ENCODE assay signal across 1 fruit fly cellular context in the genomic region with DNA sequence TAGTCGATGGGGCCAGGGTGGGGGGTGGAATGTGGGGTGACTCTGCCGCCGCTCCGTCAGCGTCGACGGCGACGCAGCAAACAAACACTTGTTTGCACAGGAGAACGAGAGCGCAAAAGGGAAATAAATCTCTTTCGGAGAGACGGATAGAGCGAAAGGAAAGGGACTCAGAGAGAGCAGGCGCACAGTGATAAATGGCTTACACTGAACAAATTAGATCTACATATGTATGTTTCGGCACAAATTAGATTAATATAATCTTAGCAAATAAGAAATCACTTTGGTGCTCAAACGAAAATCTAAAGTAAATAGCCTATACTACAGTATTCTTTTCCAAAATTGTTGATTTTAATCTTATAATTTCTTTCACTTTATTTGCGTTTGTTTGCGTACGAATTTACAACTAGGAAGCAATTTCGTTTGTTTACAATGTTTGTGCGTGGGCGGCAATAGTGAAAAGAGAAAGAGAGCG.
TF ChIP-seq lines count a peak whose summit lies in the region.

No protein-coding gene starts in this region.

TF ChIP-seq in whole organism, embryonic, 481 proteins besides CTCF, POLR2A, EP300 and RAD21 (continued from another document and continues in another):
- TF ChIP-seq CG31388 (GFP tag; optimal IDR thresholded peaks at IDR 0.05; lab: Kevin White, UChicago) = peak; percentile 54
- peak; percentile 85 for TF ChIP-seq en (GFP tag; optimal IDR thresholded peaks at IDR 0.05; lab: Kevin White, UChicago)
- TF ChIP-seq CG14050 (GFP tag; IDR thresholded peaks at IDR 0.05; lab: Robert Waterston, UW) = peak; percentile 90
- TF ChIP-seq odd (GFP tag; optimal IDR thresholded peaks at IDR 0.05; lab: Kevin White, UChicago) = peak; percentile 70
- peak; percentile 69 for TF ChIP-seq Jarid2 (GFP tag; optimal IDR thresholded peaks at IDR 0.05; lab: Kevin White, UChicago)
- TF ChIP-seq HHEX (GFP tag; optimal IDR thresholded peaks at IDR 0.05; lab: Kevin White, UChicago) = peak; percentile 92
- peak; percentile 94 for TF ChIP-seq trem (tag; optimal IDR thresholded peaks at IDR 0.05; lab: Kevin White, UChicago)
- peak; percentile 87 for TF ChIP-seq CG10959 (GFP tag; IDR thresholded peaks at IDR 0.05; lab: Robert Waterston, UW)
- no peak for TF ChIP-seq D (optimal IDR thresholded peaks at IDR 0.05; lab: Kevin White, UChicago)
- peak; percentile 92 for TF ChIP-seq D (GFP tag; optimal IDR thresholded peaks at IDR 0.05; lab: Kevin White, UChicago)
- peak; percentile 89 for TF ChIP-seq CG8359 (GFP tag; optimal IDR thresholded peaks at IDR 0.05; lab: Kevin White, UChicago; ENCODE audit: borderline replicate concordance)
- peak; percentile 69; the same call in 1 of the 2 replicates for TF ChIP-seq aop (GFP tag; IDR thresholded peaks at IDR 0.05; lab: Robert Waterston, UW)
- TF ChIP-seq CG1603 (tag; optimal IDR thresholded peaks at IDR 0.05; lab: Kevin White, UChicago) = peak; percentile 94
- TF ChIP-seq btn (GFP tag; optimal IDR thresholded peaks at IDR 0.05; lab: Kevin White, UChicago) = peak; percentile 76
- no peak for TF ChIP-seq ftz-f1 (GFP tag; optimal IDR thresholded peaks at IDR 0.05; lab: Kevin White, UChicago)
- TF ChIP-seq crol (GFP tag; IDR thresholded peaks at IDR 0.05; lab: Robert Waterston, UW) = peak; percentile 67
- peak; percentile 97 for TF ChIP-seq gem (tag; optimal IDR thresholded peaks at IDR 0.05; lab: Kevin White, UChicago)
- TF ChIP-seq sima (GFP tag; optimal IDR thresholded peaks at IDR 0.05; lab: Kevin White, UChicago) = peak; percentile 63
- peak; percentile 88 for TF ChIP-seq CG12071 (GFP tag; optimal IDR thresholded peaks at IDR 0.05; lab: Kevin White, UChicago)
- peak; percentile 86 for TF ChIP-seq CG16815 (GFP tag; optimal IDR thresholded peaks at IDR 0.05; lab: Kevin White, UChicago)
- peak; percentile 91 for TF ChIP-seq CG10366 (GFP tag; IDR thresholded peaks at IDR 0.05; lab: Robert Waterston, UW)
- peak; percentile 89 for TF ChIP-seq Dek (tag; optimal IDR thresholded peaks at IDR 0.05; lab: Kevin White, UChicago)
- TF ChIP-seq ind (GFP tag; optimal IDR thresholded peaks at IDR 0.05; lab: Kevin White, UChicago) = peak; percentile 84
- no peak for TF ChIP-seq CG8478 (optimal IDR thresholded peaks at IDR 0.05; lab: Kevin White, UChicago)
- peak; percentile 84 for TF ChIP-seq CG7271 (tag; optimal IDR thresholded peaks at IDR 0.05; lab: Kevin White, UChicago)
- TF ChIP-seq CG6813 (GFP tag; optimal IDR thresholded peaks at IDR 0.05; lab: Kevin White, UChicago) = peak; percentile 94
- TF ChIP-seq CG17359 (tag; optimal IDR thresholded peaks at IDR 0.05; lab: Kevin White, UChicago) = peak; percentile 96
- peak; percentile 93 for TF ChIP-seq CG13424 (tag; optimal IDR thresholded peaks at IDR 0.05; lab: Kevin White, UChicago)
- peak; percentile 77 for TF ChIP-seq her (GFP tag; optimal IDR thresholded peaks at IDR 0.05; lab: Kevin White, UChicago)
- TF ChIP-seq CG1647 (GFP tag; optimal IDR thresholded peaks at IDR 0.05; lab: Kevin White, UChicago) = peak; percentile 50
- peak in 1 of 2 experiments; percentile 48 for TF ChIP-seq crp (GFP tag; optimal IDR thresholded peaks at IDR 0.05; lab: Kevin White, UChicago)
- TF ChIP-seq CG4424 (GFP tag; optimal IDR thresholded peaks at IDR 0.05; lab: Kevin White, UChicago) = peak; percentile 89
- TF ChIP-seq CG7987 (GFP tag; optimal IDR thresholded peaks at IDR 0.05; lab: Kevin White, UChicago) = peak; percentile 71
- peak; percentile 97 for TF ChIP-seq ewg (GFP tag; optimal IDR thresholded peaks at IDR 0.05; lab: Kevin White, UChicago)
- TF ChIP-seq nom (GFP tag; optimal IDR thresholded peaks at IDR 0.05; lab: Kevin White, UChicago) = peak; percentile 71
- TF ChIP-seq ap (GFP tag; IDR thresholded peaks at IDR 0.05; lab: Robert Waterston, UW) = peak; percentile 94
- peak; percentile 92 for TF ChIP-seq CG15696 (tag; optimal IDR thresholded peaks at IDR 0.05; lab: Kevin White, UChicago)
- TF ChIP-seq CG2199 (GFP tag; IDR thresholded peaks at IDR 0.05; lab: Robert Waterston, UW) = peak; percentile 96
- TF ChIP-seq CG3065 (GFP tag; optimal IDR thresholded peaks at IDR 0.05; lab: Kevin White, UChicago) = peak; percentile 80
- TF ChIP-seq CG10979 (tag; optimal IDR thresholded peaks at IDR 0.05; lab: Kevin White, UChicago) = peak; percentile 96
- peak; percentile 65 for TF ChIP-seq pb (GFP tag; optimal IDR thresholded peaks at IDR 0.05; lab: Kevin White, UChicago)
- TF ChIP-seq Scr (GFP tag; IDR thresholded peaks at IDR 0.05; lab: Robert Waterston, UW; ENCODE audit: partially characterized antibody) = no peak
- peak; percentile 82 for TF ChIP-seq CG8281 (tag; optimal IDR thresholded peaks at IDR 0.05; lab: Kevin White, UChicago)
- peak; percentile 80 for TF ChIP-seq schlank (tag; optimal IDR thresholded peaks at IDR 0.05; lab: Kevin White, UChicago)
- peak; percentile 95 for TF ChIP-seq CG17829 (tag; optimal IDR thresholded peaks at IDR 0.05; lab: Kevin White, UChicago)
- TF ChIP-seq cad (GFP tag; optimal IDR thresholded peaks at IDR 0.05; lab: Kevin White, UChicago) = no peak
- peak; percentile 87 for TF ChIP-seq danr (GFP tag; IDR thresholded peaks at IDR 0.05; lab: Robert Waterston, UW)
- TF ChIP-seq jigr1 (GFP tag; IDR thresholded peaks at IDR 0.05; lab: Robert Waterston, UW) = peak; percentile 84
- TF ChIP-seq NC2α (GFP tag; optimal IDR thresholded peaks at IDR 0.05; lab: Kevin White, UChicago) = peak; percentile 87
- peak; percentile 87 for TF ChIP-seq esg (GFP tag; conservative IDR thresholded peaks at IDR 0.05; lab: Robert Waterston, UW)
- TF ChIP-seq salm (tag; optimal IDR thresholded peaks at IDR 0.05; lab: Kevin White, UChicago) = peak; percentile 91
- peak; percentile 85 for TF ChIP-seq Hand (GFP tag; optimal IDR thresholded peaks at IDR 0.05; lab: Kevin White, UChicago)
- TF ChIP-seq Doc3 (GFP tag; IDR thresholded peaks at IDR 0.05; lab: Robert Waterston, UW; ENCODE audit: partially characterized antibody) = no peak
- TF ChIP-seq CG9727 (GFP tag; optimal IDR thresholded peaks at IDR 0.05; lab: Kevin White, UChicago) = peak; percentile 94
- TF ChIP-seq tna (GFP tag; IDR thresholded peaks at IDR 0.05; lab: Robert Waterston, UW; ENCODE audit: partially characterized antibody) = no peak
- peak; percentile 96 for TF ChIP-seq CG12391 (tag; optimal IDR thresholded peaks at IDR 0.05; lab: Kevin White, UChicago)
- TF ChIP-seq nau (GFP tag; optimal IDR thresholded peaks at IDR 0.05; lab: Kevin White, UChicago) = peak; percentile 93
- no peak for TF ChIP-seq CG34224 (GFP tag; IDR thresholded peaks at IDR 0.05; lab: Robert Waterston, UW; ENCODE audit: partially characterized antibody)
- TF ChIP-seq CG13624 (GFP tag; optimal IDR thresholded peaks at IDR 0.05; lab: Kevin White, UChicago) = peak; percentile 80
- peak; percentile 89 for TF ChIP-seq CG1233 (GFP tag; optimal IDR thresholded peaks at IDR 0.05; lab: Kevin White, UChicago)
- TF ChIP-seq tap (tag; optimal IDR thresholded peaks at IDR 0.05; lab: Kevin White, UChicago) = peak; percentile 92
- peak; percentile 88 for TF ChIP-seq CG16863 (GFP tag; optimal IDR thresholded peaks at IDR 0.05; lab: Kevin White, UChicago)
- TF ChIP-seq Ssrp (tag; optimal IDR thresholded peaks at IDR 0.05; lab: Kevin White, UChicago) = peak; percentile 90
- TF ChIP-seq ERR (GFP tag; optimal IDR thresholded peaks at IDR 0.05; lab: Kevin White, UChicago) = peak; percentile 83
- TF ChIP-seq hth (optimal IDR thresholded peaks at IDR 0.05; lab: Kevin White, UChicago) = no peak
- TF ChIP-seq Dbx (GFP tag; IDR thresholded peaks at IDR 0.05; lab: Robert Waterston, UW) = peak; percentile 82
- peak; percentile 93 for TF ChIP-seq phol (tag; optimal IDR thresholded peaks at IDR 0.05; lab: Kevin White, UChicago)
- peak; percentile 56 for TF ChIP-seq Sry-β (GFP tag; optimal IDR thresholded peaks at IDR 0.05; lab: Kevin White, UChicago)
- TF ChIP-seq CG12299 (tag; optimal IDR thresholded peaks at IDR 0.05; lab: Kevin White, UChicago) = peak; percentile 92
- TF ChIP-seq tx (GFP tag; optimal IDR thresholded peaks at IDR 0.05; lab: Kevin White, UChicago) = peak; percentile 65
- peak; percentile 91 for TF ChIP-seq HmgZ (tag; optimal IDR thresholded peaks at IDR 0.05; lab: Kevin White, UChicago)
- peak; percentile 82 for TF ChIP-seq CG8944 (GFP tag; optimal IDR thresholded peaks at IDR 0.05; lab: Kevin White, UChicago)
- TF ChIP-seq eve (GFP tag; optimal IDR thresholded peaks at IDR 0.05; lab: Kevin White, UChicago) = peak; percentile 52 to 87
- TF ChIP-seq kay (GFP tag; optimal IDR thresholded peaks at IDR 0.05; lab: Kevin White, UChicago) = peak; percentile 72
- TF ChIP-seq row (GFP tag; IDR thresholded peaks at IDR 0.05; lab: Robert Waterston, UW) = peak; percentile 97
- peak; percentile 65 for TF ChIP-seq Doc2 (GFP tag; IDR thresholded peaks at IDR 0.05; lab: Robert Waterston, UW)
- TF ChIP-seq zfh2 (GFP tag; optimal IDR thresholded peaks at IDR 0.05; lab: Kevin White, UChicago) = peak; percentile 74
- TF ChIP-seq Dip3 (GFP tag; optimal IDR thresholded peaks at IDR 0.05; lab: Kevin White, UChicago) = peak; percentile 63
- TF ChIP-seq twi (tag; optimal IDR thresholded peaks at IDR 0.05; lab: Kevin White, UChicago) = peak; percentile 76
- peak; percentile 91 for TF ChIP-seq Oli (tag; optimal IDR thresholded peaks at IDR 0.05; lab: Kevin White, UChicago)
- no peak for TF ChIP-seq Dip2 (GFP tag; IDR thresholded peaks at IDR 0.05; lab: Robert Waterston, UW)
- TF ChIP-seq vnd (GFP tag; IDR thresholded peaks at IDR 0.05; lab: Robert Waterston, UW; ENCODE audit: partially characterized antibody) = no peak
- peak in 1 of 2 experiments; percentile 96 for TF ChIP-seq Eip74EF (GFP tag; optimal IDR thresholded peaks at IDR 0.05; lab: Kevin White, UChicago)
- TF ChIP-seq crc (GFP tag; optimal IDR thresholded peaks at IDR 0.05; lab: Kevin White, UChicago) = peak; percentile 89
- TF ChIP-seq scrt (GFP tag; optimal IDR thresholded peaks at IDR 0.05; lab: Kevin White, UChicago) = peak; percentile 93
- no peak for TF ChIP-seq pros (GFP tag; optimal IDR thresholded peaks at IDR 0.05; lab: Kevin White, UChicago)
- TF ChIP-seq CG9932 (GFP tag; IDR thresholded peaks at IDR 0.05; lab: Robert Waterston, UW) = peak; percentile 88
- peak; percentile 90 for TF ChIP-seq Chrac-16 (GFP tag; optimal IDR thresholded peaks at IDR 0.05; lab: Kevin White, UChicago)
- peak; percentile 94 for TF ChIP-seq E2f1 (GFP tag; IDR thresholded peaks at IDR 0.05; lab: Robert Waterston, UW)
- TF ChIP-seq Mad (GFP tag; optimal IDR thresholded peaks at IDR 0.05; lab: Kevin White, UChicago) = peak; percentile 84
- peak; percentile 94 for TF ChIP-seq Hmr (GFP tag; optimal IDR thresholded peaks at IDR 0.05; lab: Kevin White, UChicago)
- TF ChIP-seq croc (GFP tag; conservative IDR thresholded peaks at IDR 0.05; lab: Robert Waterston, UW) = peak; percentile 90
- peak; percentile 95 for TF ChIP-seq Awh (GFP tag; IDR thresholded peaks at IDR 0.05; lab: Robert Waterston, UW)
- peak; percentile 95 for TF ChIP-seq Spps (tag; optimal IDR thresholded peaks at IDR 0.05; lab: Kevin White, UChicago)
- TF ChIP-seq Aef1 (GFP tag; IDR thresholded peaks at IDR 0.05; lab: Robert Waterston, UW) = peak; percentile 91
- TF ChIP-seq Ada2b (GFP tag; IDR thresholded peaks at IDR 0.05; lab: Robert Waterston, UW) = peak; percentile 92
- peak; percentile 68 to 83 for TF ChIP-seq Pdp1 (GFP tag; optimal IDR thresholded peaks at IDR 0.05; lab: Kevin White, UChicago)
- TF ChIP-seq lab (GFP tag; optimal IDR thresholded peaks at IDR 0.05; lab: Kevin White, UChicago) = peak; percentile 96
- peak; percentile 97 for TF ChIP-seq ara (GFP tag; IDR thresholded peaks at IDR 0.05; lab: Robert Waterston, UW)
- TF ChIP-seq emc (GFP tag; optimal IDR thresholded peaks at IDR 0.05; lab: Kevin White, UChicago) = peak; percentile 57
- peak; percentile 86 for TF ChIP-seq klu (GFP tag; IDR thresholded peaks at IDR 0.05; lab: Robert Waterston, UW)
- TF ChIP-seq pho (GFP tag; optimal IDR thresholded peaks at IDR 0.05; lab: Kevin White, UChicago) = peak; percentile 85
- peak; percentile 95 for TF ChIP-seq PHDP (tag; optimal IDR thresholded peaks at IDR 0.05; lab: Kevin White, UChicago)
- peak; percentile 90 for TF ChIP-seq CG1529 (GFP tag; optimal IDR thresholded peaks at IDR 0.05; lab: Kevin White, UChicago)
- TF ChIP-seq amos (GFP tag; IDR thresholded peaks at IDR 0.05; lab: Robert Waterston, UW; ENCODE audit: partially characterized antibody) = no peak
- peak; percentile 86 for TF ChIP-seq Hr3 (GFP tag; optimal IDR thresholded peaks at IDR 0.05; lab: Kevin White, UChicago)
- peak; percentile 96 for TF ChIP-seq CG34422 (GFP tag; IDR thresholded peaks at IDR 0.05; lab: Robert Waterston, UW)
- peak; percentile 87 for TF ChIP-seq NFAT (GFP tag; IDR thresholded peaks at IDR 0.05; lab: Robert Waterston, UW)
- TF ChIP-seq hkb (optimal IDR thresholded peaks at IDR 0.05; lab: Kevin White, UChicago) = no peak
- peak; percentile 95 for TF ChIP-seq hkb (GFP tag; IDR thresholded peaks at IDR 0.05; lab: Robert Waterston, UW)
- TF ChIP-seq CG42726 (GFP tag; IDR thresholded peaks at IDR 0.05; lab: Robert Waterston, UW; ENCODE audit: partially characterized antibody) = no peak
- TF ChIP-seq ab (GFP tag; optimal IDR thresholded peaks at IDR 0.05; lab: Kevin White, UChicago) = peak; percentile 67
- TF ChIP-seq CG15601 (tag; optimal IDR thresholded peaks at IDR 0.05; lab: Kevin White, UChicago) = peak; percentile 92
- TF ChIP-seq fu2 (GFP tag; optimal IDR thresholded peaks at IDR 0.05; lab: Kevin White, UChicago) = peak; percentile 81
- peak; percentile 68 for TF ChIP-seq CG4360 (GFP tag; IDR thresholded peaks at IDR 0.05; lab: Robert Waterston, UW)
- peak; percentile 95 for TF ChIP-seq CG32772 (GFP tag; IDR thresholded peaks at IDR 0.05; lab: Robert Waterston, UW)
- peak; percentile 75 for TF ChIP-seq z (GFP tag; IDR thresholded peaks at IDR 0.05; lab: Robert Waterston, UW)
- TF ChIP-seq zf30C (GFP tag; optimal IDR thresholded peaks at IDR 0.05; lab: Kevin White, UChicago) = peak; percentile 94
- TF ChIP-seq CG5953 (GFP tag; IDR thresholded peaks at IDR 0.05; lab: Robert Waterston, UW) = peak; percentile 92
- TF ChIP-seq ssp (GFP tag; IDR thresholded peaks at IDR 0.05; lab: Robert Waterston, UW) = peak; percentile 80
- TF ChIP-seq CG14710 (tag; optimal IDR thresholded peaks at IDR 0.05; lab: Kevin White, UChicago) = peak; percentile 92
- peak; percentile 93 for TF ChIP-seq CG3407 (GFP tag; optimal IDR thresholded peaks at IDR 0.05; lab: Kevin White, UChicago)
- peak; percentile 92 for TF ChIP-seq Fer1 (GFP tag; optimal IDR thresholded peaks at IDR 0.05; lab: Kevin White, UChicago)
- peak; percentile 69 for TF ChIP-seq Deaf1 (tag; optimal IDR thresholded peaks at IDR 0.05; lab: Kevin White, UChicago)
- no peak for TF ChIP-seq zen2 (GFP tag; IDR thresholded peaks at IDR 0.05; lab: Robert Waterston, UW; ENCODE audit: partially characterized antibody)
- TF ChIP-seq Sin3A (optimal IDR thresholded peaks at IDR 0.05; lab: Kevin White, UChicago) = no peak
